5 fruit fly cellular contexts compared by ENCODE assay signal in the genomic region with DNA sequence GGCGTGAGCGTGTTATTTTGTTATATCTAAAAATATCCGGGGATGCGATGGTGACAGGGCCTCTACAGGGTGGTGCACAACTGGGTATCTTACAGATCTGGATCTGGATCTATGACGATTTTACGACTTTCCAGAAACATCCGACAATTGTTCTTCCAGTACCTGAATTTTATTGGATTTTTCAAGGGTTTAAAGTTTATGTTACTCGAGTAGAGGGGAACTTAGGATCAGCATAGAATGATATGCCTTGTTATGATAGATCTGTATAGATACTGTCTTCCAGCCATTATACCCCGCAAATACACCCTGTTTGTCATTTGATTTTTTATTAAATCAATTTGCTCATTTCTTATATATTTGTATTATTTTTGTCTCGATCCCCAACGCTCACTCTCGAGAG.
TF ChIP-seq lines count a peak whose summit lies in the region.

No protein-coding gene starts in this region.

- no peak for TF ChIP-seq CTCF in whole organism, embryonic (GFP tag; optimal IDR thresholded peaks at IDR 0.05; lab: Kevin White, UChicago)

TF ChIP-seq in whole organism, adult, 20 proteins besides CTCF, POLR2A, EP300 and RAD21:
- TF ChIP-seq CG14711 (tag; optimal IDR thresholded peaks at IDR 0.05; lab: Kevin White, UChicago): peak; percentile 13
- peak; percentile 2 for TF ChIP-seq CG33017 (tag; optimal IDR thresholded peaks at IDR 0.05; lab: Kevin White, UChicago)
- TF ChIP-seq tj (GFP tag; optimal IDR thresholded peaks at IDR 0.05; lab: Kevin White, UChicago): no peak
- peak; percentile 3 for TF ChIP-seq toe (GFP tag; optimal IDR thresholded peaks at IDR 0.05; lab: Kevin White, UChicago)
- peak; percentile 16 for TF ChIP-seq CG5204 (GFP tag; optimal IDR thresholded peaks at IDR 0.05; lab: Kevin White, UChicago)

TF ChIP-seq in whole organism, embryonic, 481 proteins besides CTCF, POLR2A, EP300 and RAD21 (continues in another document):
- 0 out of 3 replicates have a peak, but pooled peaks have one; percentile 40 for TF ChIP-seq CG2889 (GFP tag; IDR thresholded peaks at IDR 0.05; lab: Robert Waterston, UW)
- peak; percentile 61 for TF ChIP-seq Aef1 (GFP tag; IDR thresholded peaks at IDR 0.05; lab: Robert Waterston, UW)
- TF ChIP-seq CG2875 (GFP tag; optimal IDR thresholded peaks at IDR 0.05; lab: Kevin White, UChicago): no peak
- peak; percentile 20 for TF ChIP-seq odd (GFP tag; optimal IDR thresholded peaks at IDR 0.05; lab: Kevin White, UChicago)
- no peak for TF ChIP-seq CG2202 (tag; optimal IDR thresholded peaks at IDR 0.05; lab: Kevin White, UChicago)
- TF ChIP-seq CG30403 (GFP tag; optimal IDR thresholded peaks at IDR 0.05; lab: Kevin White, UChicago): peak; percentile 61
- no peak for TF ChIP-seq Dref (GFP tag; IDR thresholded peaks at IDR 0.05; lab: Robert Waterston, UW)
- no peak for TF ChIP-seq YL-1 (GFP tag; optimal IDR thresholded peaks at IDR 0.05; lab: Kevin White, UChicago)
- peak; percentile 71 for TF ChIP-seq Dbx (GFP tag; IDR thresholded peaks at IDR 0.05; lab: Robert Waterston, UW)
- TF ChIP-seq CG11093 (GFP tag; IDR thresholded peaks at IDR 0.05; lab: Robert Waterston, UW): peak; percentile 35; the same call in 1 of the 3 replicates
- peak; percentile 73 for TF ChIP-seq Oli (tag; optimal IDR thresholded peaks at IDR 0.05; lab: Kevin White, UChicago)
- no peak for TF ChIP-seq br (optimal IDR thresholded peaks at IDR 0.05; lab: Kevin White, UChicago)
- no peak for TF ChIP-seq CG1602 (GFP tag; optimal IDR thresholded peaks at IDR 0.05; lab: Kevin White, UChicago)
- peak; percentile 72 for TF ChIP-seq Sox102F (GFP tag; optimal IDR thresholded peaks at IDR 0.05; lab: Kevin White, UChicago)
- TF ChIP-seq CG16863 (GFP tag; optimal IDR thresholded peaks at IDR 0.05; lab: Kevin White, UChicago): peak; percentile 14
- TF ChIP-seq Adf1 (GFP tag; IDR thresholded peaks at IDR 0.05; lab: Robert Waterston, UW): no peak
- no peak for TF ChIP-seq z (GFP tag; IDR thresholded peaks at IDR 0.05; lab: Robert Waterston, UW)
- TF ChIP-seq wdn (GFP tag; IDR thresholded peaks at IDR 0.05; lab: Robert Waterston, UW): peak; percentile 27; the same call in 1 of the 2 replicates
- peak; percentile 77 for TF ChIP-seq CG3281 (GFP tag; optimal IDR thresholded peaks at IDR 0.05; lab: Kevin White, UChicago)
- TF ChIP-seq CG7745 (tag; optimal IDR thresholded peaks at IDR 0.05; lab: Kevin White, UChicago): no peak

TF ChIP-seq in whole organism, prepupa, 60 proteins besides CTCF, POLR2A, EP300 and RAD21 (continues in another document):
- TF ChIP-seq salr (GFP tag; optimal IDR thresholded peaks at IDR 0.05; lab: Kevin White, UChicago) (peak in 1 of 2 experiments; percentile 25), topi (GFP tag; optimal IDR thresholded peaks at IDR 0.05; lab: Kevin White, UChicago) (no peak), CG4318 (GFP tag; optimal IDR thresholded peaks at IDR 0.05; lab: Kevin White, UChicago) (peak; percentile 22), CG32006 (GFP tag; optimal IDR thresholded peaks at IDR 0.05; lab: Kevin White, UChicago) (peak; percentile 60), OdsH (GFP tag; optimal IDR thresholded peaks at IDR 0.05; lab: Kevin White, UChicago) (peak; percentile 30), CG15336 (GFP tag; IDR thresholded peaks at IDR 0.05; lab: Robert Waterston, UW) (peak; percentile 81), Gug (GFP tag; IDR thresholded peaks at IDR 0.05; lab: Robert Waterston, UW) (peak; percentile 80), Eip78C (GFP tag; lab: Kevin White, UChicago) (peak; percentile 73), pdm3 (GFP tag; optimal IDR thresholded peaks at IDR 0.05; lab: Kevin White, UChicago) (peak; percentile 19), CG3919 (GFP tag; optimal IDR thresholded peaks at IDR 0.05; lab: Kevin White, UChicago) (peak; percentile 26), Blimp-1 (GFP tag; optimal IDR thresholded peaks at IDR 0.05; lab: Kevin White, UChicago) (no peak), CG10631 (GFP tag; optimal IDR thresholded peaks at IDR 0.05; lab: Kevin White, UChicago) (peak; percentile 21), Ets21C (GFP tag; optimal IDR thresholded peaks at IDR 0.05; lab: Kevin White, UChicago) (no peak), Hr4 (GFP tag; optimal IDR thresholded peaks at IDR 0.05; lab: Kevin White, UChicago) (peak; percentile 79), svp (GFP tag; lab: Kevin White, UChicago) (no peak), CG11294 (GFP tag; IDR thresholded peaks at IDR 0.05; lab: Robert Waterston, UW) (peak; percentile 72), CG9139 (GFP tag; optimal IDR thresholded peaks at IDR 0.05; lab: Kevin White, UChicago) (no peak), CG8119 (GFP tag; IDR thresholded peaks at IDR 0.05; lab: Robert Waterston, UW) (peak; percentile 83), achi (GFP tag; optimal IDR thresholded peaks at IDR 0.05; lab: Kevin White, UChicago) (peak; percentile 46), CG6163 (GFP tag; IDR thresholded peaks at IDR 0.05; lab: Robert Waterston, UW) (peak; percentile 34; the same call in 2 of the 3 replicates), Lpt (GFP tag; optimal IDR thresholded peaks at IDR 0.05; lab: Kevin White, UChicago) (no peak), fd85E (GFP tag; optimal IDR thresholded peaks at IDR 0.05; lab: Kevin White, UChicago) (no peak)

TF ChIP-seq in whole organism, pupa, 21 proteins besides CTCF, POLR2A, EP300 and RAD21:
- TF ChIP-seq CG13204 (GFP tag; optimal IDR thresholded peaks at IDR 0.05; lab: Kevin White, UChicago): no peak
- TF ChIP-seq rn (GFP tag; IDR thresholded peaks at IDR 0.05; lab: Robert Waterston, UW): peak; percentile 36; the same call in 1 of the 2 replicates
- no peak for TF ChIP-seq CG15710 (tag; optimal IDR thresholded peaks at IDR 0.05; lab: Kevin White, UChicago)
- TF ChIP-seq CG32121 (GFP tag; IDR thresholded peaks at IDR 0.05; lab: Robert Waterston, UW): peak; percentile 80
- peak; percentile 58 for TF ChIP-seq CG8301 (tag; optimal IDR thresholded peaks at IDR 0.05; lab: Kevin White, UChicago)
- 0 out of 2 replicates have a peak, but pooled peaks have one; percentile 26 for TF ChIP-seq CG10348 (GFP tag; IDR thresholded peaks at IDR 0.05; lab: Robert Waterston, UW)
- no peak for TF ChIP-seq CG17806 (tag; optimal IDR thresholded peaks at IDR 0.05; lab: Kevin White, UChicago)
- TF ChIP-seq Snoo (tag; optimal IDR thresholded peaks at IDR 0.05; lab: Kevin White, UChicago): no peak
- no peak for TF ChIP-seq CG9948 (tag; optimal IDR thresholded peaks at IDR 0.05; lab: Kevin White, UChicago)
- no peak for TF ChIP-seq CG34367 (tag; optimal IDR thresholded peaks at IDR 0.05; lab: Kevin White, UChicago)
- TF ChIP-seq CG12605 (GFP tag; IDR thresholded peaks at IDR 0.05; lab: Robert Waterston, UW): peak; percentile 42; the same call in 1 of the 2 replicates
- TF ChIP-seq EcR (GFP tag; optimal IDR thresholded peaks at IDR 0.05; lab: Kevin White, UChicago): no peak
- TF ChIP-seq gl (tag; optimal IDR thresholded peaks at IDR 0.05; lab: Kevin White, UChicago): no peak
- no peak for TF ChIP-seq CG8159 (tag; optimal IDR thresholded peaks at IDR 0.05; lab: Kevin White, UChicago)
- TF ChIP-seq fd96Ca (GFP tag; IDR thresholded peaks at IDR 0.05; lab: Robert Waterston, UW): peak; percentile 85
- TF ChIP-seq Ets98B (GFP tag; IDR thresholded peaks at IDR 0.05; lab: Robert Waterston, UW): peak; percentile 66
- peak; percentile 51 for TF ChIP-seq CG14655 (GFP tag; optimal IDR thresholded peaks at IDR 0.05; lab: Kevin White, UChicago)
- TF ChIP-seq D1 (tag; optimal IDR thresholded peaks at IDR 0.05; lab: Kevin White, UChicago): no peak
- TF ChIP-seq CG4496 (GFP tag; IDR thresholded peaks at IDR 0.05; lab: Robert Waterston, UW): peak; percentile 50; the same call in 2 of the 3 replicates
- TF ChIP-seq Pif1B (GFP tag; optimal IDR thresholded peaks at IDR 0.05; lab: Kevin White, UChicago): no peak
- TF ChIP-seq Pif1A (GFP tag; optimal IDR thresholded peaks at IDR 0.05; lab: Kevin White, UChicago): peak; percentile 33
TF ChIP-seq in whole organism, pupa: peak in this region for 10.

TF ChIP-seq in whole organism, wandering third instar larva, 38 proteins besides CTCF, POLR2A, EP300 and RAD21:
- no peak for TF ChIP-seq sage (GFP tag; optimal IDR thresholded peaks at IDR 0.05; lab: Kevin White, UChicago)
- TF ChIP-seq h (GFP tag; optimal IDR thresholded peaks at IDR 0.05; lab: Kevin White, UChicago): peak; percentile 4
- TF ChIP-seq HLH106 (tag; optimal IDR thresholded peaks at IDR 0.05; lab: Kevin White, UChicago): peak; percentile 39
- TF ChIP-seq sv (GFP tag; optimal IDR thresholded peaks at IDR 0.05; lab: Kevin White, UChicago): peak; percentile 14
- TF ChIP-seq Mio (GFP tag; optimal IDR thresholded peaks at IDR 0.05; lab: Kevin White, UChicago): no peak
- TF ChIP-seq Dif (GFP tag; optimal IDR thresholded peaks at IDR 0.05; lab: Kevin White, UChicago; ENCODE audit: partially characterized antibody): no peak
- TF ChIP-seq pan (optimal IDR thresholded peaks at IDR 0.05; lab: Kevin White, UChicago): no peak
TF ChIP-seq in whole organism, wandering third instar larva: peak in this region for 3.
